Worm (Caenorhabditis elegans): ENCODE results near the gene C54E10.3.

DNA sequence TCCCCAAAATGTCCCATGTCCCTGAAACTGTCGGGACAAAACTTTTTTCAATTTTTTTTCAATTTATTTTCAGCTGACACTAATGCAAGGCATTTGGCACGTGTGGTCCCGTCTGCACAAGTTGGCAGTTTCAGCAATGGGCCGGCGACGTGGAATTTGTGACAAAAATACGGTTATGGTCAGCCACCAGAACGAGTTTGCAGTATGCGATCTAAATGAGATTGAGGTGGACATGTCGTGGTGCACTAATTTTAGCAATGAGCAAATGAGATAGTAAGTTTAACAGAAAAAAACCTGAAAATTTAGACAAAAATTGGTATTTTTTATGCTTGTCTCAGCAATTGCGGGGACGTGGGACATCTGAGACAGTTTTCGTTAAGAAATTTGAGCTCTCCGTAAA is 31.7 kb downstream of the C54E10.3 start:
- TF ChIP-seq him-1 (tag; optimal IDR thresholded peaks at IDR 0.05): no peak
- no peak for TF ChIP-seq dao-5 (tag; optimal IDR thresholded peaks at IDR 0.05)
